Worm (Caenorhabditis elegans) whole organism, L2 larva: ENCODE measurements around the gene grd-14.
A peak's percentile ranks its signal among the peaks of the same experiment; 100 is the strongest.

Experiments
- C34F6.9 ChIP-seq: fragments of 150-350 bp; optimal IDR thresholded peaks from 2 replicates; lab custom pipeline; 2014; ENCODE audit warnings: missing biosample characterization, missing genetic modification characterization
- R02D3.7 ChIP-seq: fragments of 150-350 bp; optimal IDR thresholded peaks from 2 replicates; lab custom pipeline; 2014; ENCODE audit warnings: missing biosample characterization, missing genetic modification characterization
- alr-1 ChIP-seq: fragments of 150-350 bp; optimal IDR thresholded peaks from 2 replicates; lab custom pipeline; 2014; ENCODE audit warnings: missing biosample characterization, missing genetic modification characterization
- aly-2 ChIP-seq: fragments of 150-350 bp; optimal IDR thresholded peaks from 2 replicates; lab custom pipeline; 2014; ENCODE audit warnings: missing biosample characterization, missing genetic modification characterization
- ama-1 ChIP-seq: fragments of 150-350 bp; optimal IDR thresholded peaks from 2 replicates; lab custom pipeline; 2018; ENCODE audit warnings: inconsistent platforms
- blmp-1 ChIP-seq: sonication (generic microtip); optimal IDR thresholded peaks from 2 replicates; lab custom pipeline; 2017; ENCODE audit warnings: missing genetic modification characterization, mild to moderate bottlenecking, missing compliant biosample characterization, antibody characterized with exemption, moderate library complexity; ENCODE audit not compliant: insufficient read depth
- ceh-82 ChIP-seq: fragments of 150-350 bp; optimal IDR thresholded peaks from 2 replicates; lab custom pipeline; 2014; ENCODE audit warnings: missing biosample characterization, missing genetic modification characterization
- crh-2 ChIP-seq: sonication (generic microtip); optimal IDR thresholded peaks from 2 replicates; lab custom pipeline; 2017; ENCODE audit warnings: missing biosample characterization, missing genetic modification characterization
- dmd-4 ChIP-seq: sonication (generic microtip); optimal IDR thresholded peaks from 2 replicates; lab custom pipeline; 2017; ENCODE audit warnings: missing biosample characterization, missing genetic modification characterization
- elt-1 ChIP-seq: fragments of 150-350 bp; optimal IDR thresholded peaks from 2 replicates; lab custom pipeline; 2014; ENCODE audit warnings: missing biosample characterization, missing genetic modification characterization
- fos-1 ChIP-seq: fragments of 150-350 bp; optimal IDR thresholded peaks from 2 replicates; lab custom pipeline; 2014; ENCODE audit warnings: missing biosample characterization, missing genetic modification characterization
- gmeb-1 ChIP-seq: fragments of 150-350 bp; optimal IDR thresholded peaks from 2 replicates; lab custom pipeline; 2014; ENCODE audit warnings: missing biosample characterization, missing genetic modification characterization
- lin-11 ChIP-seq: fragments of 150-350 bp; sonication (generic microtip); optimal IDR thresholded peaks from 2 replicates; lab custom pipeline; 2014; ENCODE audit warnings: missing biosample characterization, missing genetic modification characterization, inconsistent platforms, mixed read lengths
- lin-13 ChIP-seq: fragments of 150-350 bp; optimal IDR thresholded peaks from 2 replicates; lab custom pipeline; 2014; ENCODE audit warnings: missing biosample characterization, missing genetic modification reagents, missing genetic modification characterization
- mab-5 ChIP-seq: fragments of 150-350 bp; optimal IDR thresholded peaks from 2 replicates; lab custom pipeline; 2014; ENCODE audit warnings: missing biosample characterization, missing genetic modification characterization
- mbf-1 ChIP-seq: sonication (generic microtip); optimal IDR thresholded peaks from 2 replicates; lab custom pipeline; 2017; ENCODE audit warnings: missing biosample characterization, missing genetic modification characterization
- nhr-10 ChIP-seq: sonication (generic microtip); optimal IDR thresholded peaks from 2 replicates; lab custom pipeline; 2017; ENCODE audit warnings: missing biosample characterization, missing genetic modification characterization
- nhr-12 ChIP-seq: fragments of 150-350 bp; optimal IDR thresholded peaks from 2 replicates; lab custom pipeline; 2014; ENCODE audit warnings: missing biosample characterization, missing genetic modification characterization
- nhr-21 ChIP-seq: fragments of 150-350 bp; optimal IDR thresholded peaks from 2 replicates; lab custom pipeline; 2014; ENCODE audit warnings: missing biosample characterization, missing genetic modification characterization
- nhr-23 ChIP-seq: fragments of 150-350 bp; optimal IDR thresholded peaks from 2 replicates; lab custom pipeline; 2014; ENCODE audit warnings: missing biosample characterization, missing genetic modification reagents, missing genetic modification characterization
- nhr-237 ChIP-seq: fragments of 150-350 bp; optimal IDR thresholded peaks from 2 replicates; lab custom pipeline; 2014; ENCODE audit warnings: missing biosample characterization, missing genetic modification characterization
- nhr-25 ChIP-seq: fragments of 150-350 bp; sonication (generic microtip); optimal IDR thresholded peaks from 3 replicates; lab custom pipeline; 2014; ENCODE audit warnings: missing biosample characterization, missing genetic modification characterization
- nhr-6 ChIP-seq: fragments of 150-350 bp; optimal IDR thresholded peaks from 2 replicates; lab custom pipeline; 2014; ENCODE audit warnings: missing biosample characterization, missing genetic modification characterization
- nhr-77 ChIP-seq: fragments of 150-350 bp; optimal IDR thresholded peaks from 2 replicates; lab custom pipeline; 2014; ENCODE audit warnings: missing biosample characterization, missing genetic modification characterization
- peb-1 ChIP-seq: fragments of 150-350 bp; optimal IDR thresholded peaks from 2 replicates; lab custom pipeline; 2014; ENCODE audit warnings: missing biosample characterization, missing genetic modification characterization
- sma-3 ChIP-seq: sonication (generic microtip); optimal IDR thresholded peaks from 2 replicates; lab custom pipeline; 2016; ENCODE audit warnings: missing genetic modification reagents, missing genetic modification characterization, missing compliant biosample characterization
- sma-9 ChIP-seq, 2 experiments: fragments of 150-350 bp in 1 of 2; sonication (generic microtip) in 1 of 2; optimal IDR thresholded peaks; 2 replicates each; lab custom pipeline; 2014 to 2016; ENCODE audit warnings: missing genetic modification characterization in 2 of 2, mild to moderate bottlenecking in 1 of 2, missing biosample characterization in 1 of 2, missing compliant biosample characterization in 1 of 2, missing genetic modification reagents in 1 of 2, moderate library complexity in 1 of 2
- unc-39 ChIP-seq: fragments of 150-350 bp; optimal IDR thresholded peaks from 2 replicates; lab custom pipeline; 2014; ENCODE audit warnings: missing biosample characterization, missing genetic modification characterization
- unc-55 ChIP-seq: fragments of 150-350 bp; sonication (generic microtip); optimal IDR thresholded peaks from 3 replicates; lab custom pipeline; 2014; ENCODE audit warnings: missing biosample characterization, missing genetic modification reagents, missing genetic modification characterization
- unc-62 ChIP-seq: fragments of 150-350 bp; optimal IDR thresholded peaks from 2 replicates; lab custom pipeline; 2014; ENCODE audit warnings: missing biosample characterization, missing genetic modification reagents, missing genetic modification characterization
- zag-1 ChIP-seq: fragments of 150-350 bp; optimal IDR thresholded peaks from 2 replicates; lab custom pipeline; 2014; ENCODE audit warnings: missing biosample characterization, missing genetic modification characterization
- ztf-11 ChIP-seq: sonication (generic microtip); optimal IDR thresholded peaks from 2 replicates; lab custom pipeline; 2017; ENCODE audit warnings: missing biosample characterization, missing genetic modification characterization

grd-14 gene

ce11 chrX:8485392-8485791, 14.4 kb upstream of the grd-14 start:
- TF ChIP-seq mab-5, result no peak
- peak; percentile 63 for TF ChIP-seq nhr-21 (tag; lab: Kevin White, UChicago)
- TF ChIP-seq, all 48 proteins: peak for 1

- TF ChIP-seq nhr-6 (tag; lab: Kevin White, UChicago), result no peak
These were observed 10.4 kb upstream of the grd-14 start for ce11 chrX:8489415-8489814.

DNA sequence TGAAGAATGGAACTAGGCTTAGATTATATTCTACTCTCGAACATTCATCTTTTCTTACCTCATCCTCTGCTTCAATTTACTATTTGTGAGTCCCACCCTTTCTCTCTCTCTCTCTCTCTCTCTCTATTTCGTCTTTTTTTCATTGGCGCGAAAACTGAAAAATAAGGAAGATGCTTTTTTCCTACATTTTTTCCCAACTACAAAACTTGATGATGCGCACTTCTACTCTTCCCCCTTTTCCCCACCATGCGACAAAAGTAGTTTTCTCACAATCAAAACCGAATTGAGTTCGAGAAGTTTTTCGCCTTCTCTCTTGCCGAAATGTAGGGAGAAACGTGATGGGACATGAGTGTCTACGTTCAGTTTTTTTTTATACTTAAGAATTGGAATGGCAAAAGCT, 9.9 kb upstream of the grd-14 start:
- no peak for TF ChIP-seq sma-9 (GFP tag; optimal IDR thresholded peaks at IDR 0.05; lab: Kevin White, UChicago)
- TF ChIP-seq sma-9 (tag; optimal IDR thresholded peaks at IDR 0.05; lab: Kevin White, UChicago), result no peak
- peak; percentile 13 for TF ChIP-seq C34F6.9 (tag; lab: Kevin White, UChicago)
- no peak for TF ChIP-seq dmd-4
- peak; percentile 65 for TF ChIP-seq unc-55 (GFP tag; lab: Kevin White, UChicago)

ce11 chrX:8492750-8493149, 7.1 kb upstream of the grd-14 start:
- TF ChIP-seq crh-2 (tag; lab: Kevin White, UChicago) (peak; percentile 14), ztf-11 (tag; lab: Kevin White, UChicago) (no peak), ceh-82 (tag; lab: Kevin White, UChicago) (no peak), unc-62 (no peak)
- TF ChIP-seq, all 48 proteins: peak for 1

ce11 chrX:8495005-8495404, 4.8 kb upstream of the grd-14 start, which contains the start of gene T01B10.5:
Gene T01B10.5 (plus strand): TSS chrX:8495305.
- TF ChIP-seq alr-1 (no peak), nhr-237 (tag; lab: Kevin White, UChicago) (no peak), nhr-25 (tag; lab: Kevin White, UChicago) (no peak), nhr-77 (tag; lab: Kevin White, UChicago) (no peak), nhr-12 (no peak), nhr-23 (no peak), mbf-1 (tag; lab: Kevin White, UChicago) (no peak), crh-2 (tag; lab: Kevin White, UChicago) (no peak), ama-1 (lab: Kevin White, UChicago) (no peak), sma-3 (no peak), dmd-4 (no peak), peb-1 (tag; lab: Kevin White, UChicago) (no peak), R02D3.7 (tag; lab: Kevin White, UChicago) (no peak), blmp-1 (tag; lab: Kevin White, UChicago) (no peak)
- TF ChIP-seq, all 48 proteins: peak for 0

ce11 chrX:8500922-8501321, 1.1 kb downstream of the grd-14 start, which contains the start of gene grd-4:
Gene grd-4 (plus strand): TSS chrX:8501222.
- no peak for TF ChIP-seq lin-13 (GFP tag; lab: Kevin White, UChicago)
- TF ChIP-seq ceh-82 (tag; lab: Kevin White, UChicago), result no peak
- TF ChIP-seq aly-2 (tag; lab: Kevin White, UChicago), result no peak
- no peak for TF ChIP-seq nhr-10 (tag; lab: Kevin White, UChicago)
- no peak for TF ChIP-seq zag-1
- TF ChIP-seq peb-1 (tag; lab: Kevin White, UChicago), result no peak
- no peak for TF ChIP-seq R02D3.7 (tag; lab: Kevin White, UChicago)
- TF ChIP-seq nhr-237 (tag; lab: Kevin White, UChicago), result no peak
- no peak for TF ChIP-seq nhr-6 (tag; lab: Kevin White, UChicago)
- no peak for TF ChIP-seq ztf-11 (tag; lab: Kevin White, UChicago)

ce11 chrX:8504207-8504606, 4.4 kb downstream of the grd-14 start:
- no peak for TF ChIP-seq ama-1 (lab: Kevin White, UChicago)
- peak; percentile 60 for TF ChIP-seq nhr-21 (tag; lab: Kevin White, UChicago)

ce11 chrX:8507053-8507452, 7.2 kb downstream of the grd-14 start:
- TF ChIP-seq fos-1 (tag; lab: Kevin White, UChicago), result no peak
- TF ChIP-seq dmd-4, result no peak
- no peak for TF ChIP-seq nhr-12
- TF ChIP-seq gmeb-1 (tag; lab: Kevin White, UChicago), result no peak
- no peak for TF ChIP-seq ceh-82 (tag; lab: Kevin White, UChicago)
- no peak for TF ChIP-seq nhr-25 (tag; lab: Kevin White, UChicago)
- no peak for TF ChIP-seq ama-1 (lab: Kevin White, UChicago)
- no peak for TF ChIP-seq mbf-1 (tag; lab: Kevin White, UChicago)
- TF ChIP-seq elt-1, result no peak
- TF ChIP-seq unc-55 (GFP tag; lab: Kevin White, UChicago), result no peak
- TF ChIP-seq unc-39, result no peak
- TF ChIP-seq lin-11, result no peak
- TF ChIP-seq nhr-237 (tag; lab: Kevin White, UChicago), result no peak
- TF ChIP-seq unc-62, result no peak
